Worm (Caenorhabditis elegans): Measurements from ENCODE around the gene sdha-1.

sdha-1 gene

ce11 chrX:8545971-8546442 lies at the start of gene sdha-1:
TSS of gene sdha-1 (minus strand) at chrX:8546021.
- no peak for TF ChIP-seq ahr-1 (tag; optimal IDR thresholded peaks at IDR 0.05)
- TF ChIP-seq elt-2 (tag; optimal IDR thresholded peaks at IDR 0.05): peak; percentile 38
- TF ChIP-seq sox-2 (GFP tag; IDR thresholded peaks at IDR 0.05): no peak
- no peak for TF ChIP-seq pha-4 (tag; optimal IDR thresholded peaks at IDR 0.05)
- TF ChIP-seq ceh-18 (tag; optimal IDR thresholded peaks at IDR 0.05): peak; percentile 25
- peak; percentile 8 for TF ChIP-seq ceh-14 (tag; optimal IDR thresholded peaks at IDR 0.05)
- TF ChIP-seq hlh-30 (tag; optimal IDR thresholded peaks at IDR 0.05; ENCODE audit: insufficient read depth): peak; percentile 61
- peak; percentile 21 for TF ChIP-seq ceh-19 (GFP tag; optimal IDR thresholded peaks at IDR 0.05)
- peak; percentile 34 for TF ChIP-seq unc-42 (tag; optimal IDR thresholded peaks at IDR 0.05)
- TF ChIP-seq tbx-2 (tag; optimal IDR thresholded peaks at IDR 0.05): peak; percentile 54
- TF ChIP-seq ceh-34 (tag; optimal IDR thresholded peaks at IDR 0.05): peak; percentile 41
- no peak for TF ChIP-seq ceh-48 (tag; optimal IDR thresholded peaks at IDR 0.05)
- TF ChIP-seq pros-1 (tag; optimal IDR thresholded peaks at IDR 0.05): peak; percentile 8
- TF ChIP-seq eyg-1 (tag; optimal IDR thresholded peaks at IDR 0.05): no peak
- TF ChIP-seq pqm-1 (tag; optimal IDR thresholded peaks at IDR 0.05): peak; percentile 42
- peak; percentile 23 for TF ChIP-seq rnt-1 (tag; optimal IDR thresholded peaks at IDR 0.05)
- no peak for TF ChIP-seq C08G9.2 (tag; optimal IDR thresholded peaks at IDR 0.05)
- TF ChIP-seq ceh-31 (tag; optimal IDR thresholded peaks at IDR 0.05): peak; percentile 76
- TF ChIP-seq ceh-24 (tag; optimal IDR thresholded peaks at IDR 0.05): no peak
- TF ChIP-seq odd-2 (tag; optimal IDR thresholded peaks at IDR 0.05): no peak
- TF ChIP-seq ceh-30 (tag; optimal IDR thresholded peaks at IDR 0.05): peak; percentile 32
- no peak for TF ChIP-seq F13H6.1 (tag; optimal IDR thresholded peaks at IDR 0.05)
- no peak for TF ChIP-seq hlh-8 (tag; optimal IDR thresholded peaks at IDR 0.05)
- TF ChIP-seq ref-2 (tag; optimal IDR thresholded peaks at IDR 0.05): peak; percentile 22
- TF ChIP-seq nfya-1 (tag; optimal IDR thresholded peaks at IDR 0.05): peak; percentile 48

ce11 chrX:8592881-8593280 lies 47.1 kb upstream of the sdha-1 start, which contains the start of gene nlp-7:
TSS of gene nlp-7 (plus strand) at chrX:8593181.
- no peak for TF ChIP-seq hlh-15 (tag; optimal IDR thresholded peaks at IDR 0.05)
- no peak for TF ChIP-seq hlh-13 (GFP tag; optimal IDR thresholded peaks at IDR 0.05)
- TF ChIP-seq zip-5 (tag; optimal IDR thresholded peaks at IDR 0.05): no peak
- no peak for TF ChIP-seq T23F11.4 (GFP tag; optimal IDR thresholded peaks at IDR 0.05)
- no peak for TF ChIP-seq K09A11.1 (tag; optimal IDR thresholded peaks at IDR 0.05; ENCODE audit: insufficient read depth)
- no peak for TF ChIP-seq ceh-45 (GFP tag; IDR thresholded peaks at IDR 0.05)

ce11 chrX:8585837-8586236 lies 40.0 kb upstream of the sdha-1 start, which contains the start of gene F18E9.3:
TSS of gene F18E9.3 (plus strand) at chrX:8586147.
- TF ChIP-seq nfya-1 (tag; optimal IDR thresholded peaks at IDR 0.05): no peak
- TF ChIP-seq pat-9 (tag; optimal IDR thresholded peaks at IDR 0.05): no peak
- no peak for TF ChIP-seq npax-4 (tag; optimal IDR thresholded peaks at IDR 0.05)
- TF ChIP-seq pax-1 (tag; optimal IDR thresholded peaks at IDR 0.05): no peak
- TF ChIP-seq eyg-1 (tag; optimal IDR thresholded peaks at IDR 0.05): no peak
- no peak for TF ChIP-seq ttx-3 (tag; optimal IDR thresholded peaks at IDR 0.05)
- no peak for TF ChIP-seq lim-6 (tag; optimal IDR thresholded peaks at IDR 0.05)
- TF ChIP-seq pha-2 (tag; optimal IDR thresholded peaks at IDR 0.05): no peak
- no peak for TF ChIP-seq tbx-2 (tag; optimal IDR thresholded peaks at IDR 0.05)

DNA sequence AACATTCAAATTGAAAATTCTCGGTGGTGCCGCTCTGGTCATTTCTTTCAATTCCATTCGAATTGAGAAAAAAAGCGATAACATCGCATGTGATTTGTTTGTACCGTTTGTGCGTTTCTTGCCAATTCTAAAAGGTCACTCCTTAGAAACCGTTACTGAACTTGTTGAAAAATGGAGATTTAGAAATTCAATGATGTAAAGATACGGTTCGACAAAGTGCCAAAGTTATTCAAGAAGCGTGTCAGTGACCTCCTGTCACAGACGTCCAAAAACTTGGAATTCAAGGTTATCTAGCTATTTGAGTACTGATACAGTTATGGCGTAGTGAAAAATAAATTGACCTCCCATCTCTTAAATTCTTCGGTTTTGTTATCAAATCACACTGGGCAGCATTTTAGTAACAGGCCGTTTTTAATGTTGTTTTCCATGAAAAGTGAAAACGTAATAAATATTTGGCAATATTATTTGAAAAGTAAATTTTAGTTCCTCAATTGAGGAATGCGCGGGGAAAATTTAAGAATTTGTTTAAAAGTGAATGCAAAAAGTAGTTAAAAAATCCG lies 39.1 kb upstream of the sdha-1 start:
- TF ChIP-seq ztf-16 (tag; optimal IDR thresholded peaks at IDR 0.05): no peak
- TF ChIP-seq ceh-24 (tag; optimal IDR thresholded peaks at IDR 0.05): no peak
- no peak for TF ChIP-seq ceh-2 (tag; optimal IDR thresholded peaks at IDR 0.05)
- no peak for TF ChIP-seq nhr-232 (tag; optimal IDR thresholded peaks at IDR 0.05)
- TF ChIP-seq elt-4 (tag; optimal IDR thresholded peaks at IDR 0.05): no peak
- TF ChIP-seq K09A11.1 (tag; optimal IDR thresholded peaks at IDR 0.05; ENCODE audit: insufficient read depth): no peak
- no peak for TF ChIP-seq pros-1 (tag; optimal IDR thresholded peaks at IDR 0.05)
- no peak for TF ChIP-seq unc-55 (GFP tag; optimal IDR thresholded peaks at IDR 0.05)
- no peak for TF ChIP-seq ahr-1 (tag; optimal IDR thresholded peaks at IDR 0.05)
- TF ChIP-seq K02D7.2 (tag; optimal IDR thresholded peaks at IDR 0.05): no peak
- TF ChIP-seq F13H6.1 (tag; optimal IDR thresholded peaks at IDR 0.05): no peak
- TF ChIP-seq nfya-1 (tag; optimal IDR thresholded peaks at IDR 0.05): no peak
- TF ChIP-seq mec-3 (tag; optimal IDR thresholded peaks at IDR 0.05; ENCODE audit: borderline replicate concordance): no peak
- TF ChIP-seq hlh-8 (tag; optimal IDR thresholded peaks at IDR 0.05): no peak
- TF ChIP-seq ceh-34 (tag; optimal IDR thresholded peaks at IDR 0.05): no peak
- no peak for TF ChIP-seq hlh-13 (GFP tag; optimal IDR thresholded peaks at IDR 0.05)
- TF ChIP-seq ceh-19 (GFP tag; optimal IDR thresholded peaks at IDR 0.05): no peak
- TF ChIP-seq ama-1 (optimal IDR thresholded peaks at IDR 0.05): no peak
- TF ChIP-seq pqm-1 (tag; optimal IDR thresholded peaks at IDR 0.05): no peak
